Worm (Caenorhabditis elegans): ENCODE measurements around the gene C42D4.3.

C42D4.3 gene

DNA sequence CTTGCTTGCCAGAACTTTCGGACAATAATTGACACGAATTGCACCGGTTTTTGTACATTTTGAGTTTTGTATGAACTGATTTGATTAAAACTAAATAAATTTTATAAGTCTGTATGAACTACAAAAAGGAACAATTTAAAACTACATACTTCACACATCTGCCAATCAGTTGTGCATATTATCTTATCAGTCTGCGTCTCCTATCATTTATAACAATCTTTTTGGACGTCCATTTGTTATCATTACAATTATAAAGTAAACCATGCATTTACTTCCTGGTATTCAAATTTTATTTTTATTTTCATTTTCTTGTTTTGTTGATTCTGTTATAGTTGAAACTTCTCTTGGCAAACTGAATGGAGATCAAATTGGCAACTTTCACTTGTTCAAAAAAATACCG lies 1.3 kb downstream of the C42D4.3 start, which contains the start of gene cest-10:
Gene cest-10 (plus strand): TSS at position 254 of the 400 bp plus-strand sequence.
- no peak for TF ChIP-seq C08G9.2 (tag; optimal IDR thresholded peaks at IDR 0.05)
- TF ChIP-seq ama-1 (optimal IDR thresholded peaks at IDR 0.05): no peak
- TF ChIP-seq ztf-16 (tag; optimal IDR thresholded peaks at IDR 0.05): no peak
- TF ChIP-seq elt-2 (tag; optimal IDR thresholded peaks at IDR 0.05): peak; percentile 71

DNA sequence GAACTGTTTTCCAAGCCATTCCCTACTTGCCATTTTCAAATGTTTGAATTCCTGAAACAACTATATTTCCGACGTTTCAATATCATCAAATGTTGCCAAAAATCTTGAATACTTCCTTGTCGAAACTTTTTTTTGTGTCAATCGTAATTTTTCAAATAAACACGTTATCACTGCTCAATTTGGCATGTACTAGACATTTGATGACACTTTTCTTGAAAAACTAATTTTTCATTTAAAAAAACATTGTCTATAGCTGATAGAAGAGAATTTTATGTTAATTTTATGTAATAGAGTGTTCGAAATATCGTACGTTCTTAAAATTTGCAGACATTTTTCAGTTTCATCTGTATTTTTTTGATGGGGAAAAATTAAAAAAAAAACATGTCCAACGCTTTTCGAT lies 3.8 kb downstream of the C42D4.3 start:
- TF ChIP-seq fax-1 (tag; optimal IDR thresholded peaks at IDR 0.05) (no peak), F13H6.1 (tag; optimal IDR thresholded peaks at IDR 0.05) (no peak), hlh-30 (tag; optimal IDR thresholded peaks at IDR 0.05; ENCODE audit: insufficient read depth) (no peak), fkh-10 (GFP tag; optimal IDR thresholded peaks at IDR 0.05) (no peak), ceh-48 (tag; optimal IDR thresholded peaks at IDR 0.05) (no peak), ets-4 (tag; optimal IDR thresholded peaks at IDR 0.05) (no peak), C08G9.2 (tag; optimal IDR thresholded peaks at IDR 0.05) (no peak), hlh-6 (tag; optimal IDR thresholded peaks at IDR 0.05) (no peak), ttx-3 (tag; optimal IDR thresholded peaks at IDR 0.05) (no peak), elt-4 (tag; optimal IDR thresholded peaks at IDR 0.05) (no peak), ceh-19 (GFP tag; optimal IDR thresholded peaks at IDR 0.05) (no peak), unc-42 (tag; optimal IDR thresholded peaks at IDR 0.05) (no peak), pax-1 (tag; optimal IDR thresholded peaks at IDR 0.05) (no peak), K09A11.1 (tag; optimal IDR thresholded peaks at IDR 0.05; ENCODE audit: insufficient read depth) (no peak), hlh-15 (tag; optimal IDR thresholded peaks at IDR 0.05) (no peak), lim-6 (tag; optimal IDR thresholded peaks at IDR 0.05) (no peak), ceh-34 (tag; optimal IDR thresholded peaks at IDR 0.05) (no peak), nhr-232 (tag; optimal IDR thresholded peaks at IDR 0.05) (no peak), C38D4.7 (GFP tag; optimal IDR thresholded peaks at IDR 0.05) (no peak)

- TF ChIP-seq pha-2 (tag; optimal IDR thresholded peaks at IDR 0.05): no peak
- no peak for TF ChIP-seq hlh-30 (tag; optimal IDR thresholded peaks at IDR 0.05; ENCODE audit: insufficient read depth)
- TF ChIP-seq dve-1 (tag; optimal IDR thresholded peaks at IDR 0.05): no peak
- no peak for TF ChIP-seq unc-86 (tag; optimal IDR thresholded peaks at IDR 0.05)
- no peak for TF ChIP-seq tbx-7 (tag; optimal IDR thresholded peaks at IDR 0.05)
- TF ChIP-seq ceh-6 (GFP tag; optimal IDR thresholded peaks at IDR 0.05): no peak
- no peak for TF ChIP-seq ref-2 (tag; optimal IDR thresholded peaks at IDR 0.05)
- TF ChIP-seq ceh-31 (tag; optimal IDR thresholded peaks at IDR 0.05): no peak
- TF ChIP-seq K09A11.1 (tag; optimal IDR thresholded peaks at IDR 0.05; ENCODE audit: insufficient read depth): no peak
- no peak for TF ChIP-seq nhr-232 (tag; optimal IDR thresholded peaks at IDR 0.05)
Measured at ce11 chrIV:7184597-7184996, 5.6 kb downstream of the C42D4.3 start, which contains the start of gene clec-179. clec-179 (minus strand) TSS chrIV:7184697.

ce11 chrIV:7186756-7187155 lies 7.7 kb downstream of the C42D4.3 start, which contains the start of gene str-249:
str-249 (minus strand) TSS chrIV:7186856.
- no peak for TF ChIP-seq ceh-30 (tag; optimal IDR thresholded peaks at IDR 0.05)
- no peak for TF ChIP-seq hlh-8 (tag; optimal IDR thresholded peaks at IDR 0.05)
- TF ChIP-seq F13H6.1 (tag; optimal IDR thresholded peaks at IDR 0.05): no peak
- TF ChIP-seq pag-3 (tag; optimal IDR thresholded peaks at IDR 0.05; ENCODE audit: borderline replicate concordance): no peak
- no peak for TF ChIP-seq unc-86 (tag; optimal IDR thresholded peaks at IDR 0.05)
- TF ChIP-seq rnt-1 (tag; optimal IDR thresholded peaks at IDR 0.05): no peak
- TF ChIP-seq ceh-2 (tag; optimal IDR thresholded peaks at IDR 0.05): no peak
- no peak for TF ChIP-seq ceh-18 (tag; optimal IDR thresholded peaks at IDR 0.05)

DNA sequence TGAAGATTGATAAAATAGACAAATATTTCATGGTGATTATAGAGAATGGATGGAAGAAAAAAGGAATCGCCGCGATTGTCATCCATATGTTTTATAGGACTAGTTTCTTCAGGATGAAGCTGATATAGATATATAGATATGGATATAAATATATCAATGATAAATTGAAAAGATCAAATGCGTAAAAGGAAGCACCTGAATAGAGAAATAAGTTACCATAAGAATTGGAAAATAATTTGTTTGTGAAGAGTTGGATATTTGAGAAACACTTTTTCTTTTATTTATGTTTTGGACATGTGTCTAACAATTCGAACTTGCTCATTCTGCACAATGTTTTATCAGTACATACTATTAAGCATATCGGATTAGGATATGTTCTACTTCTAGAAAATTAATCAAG lies 9.0 kb downstream of the C42D4.3 start, which contains the start of gene C42D4.13:
Gene C42D4.13 (minus strand): TSS at position 101 of the 400 bp plus-strand sequence.
- TF ChIP-seq npax-4 (tag; optimal IDR thresholded peaks at IDR 0.05) (no peak), pha-2 (tag; optimal IDR thresholded peaks at IDR 0.05) (no peak), hlh-8 (tag; optimal IDR thresholded peaks at IDR 0.05) (no peak), ceh-22 (tag; optimal IDR thresholded peaks at IDR 0.05) (no peak), ceh-6 (GFP tag; optimal IDR thresholded peaks at IDR 0.05) (no peak), tbx-2 (tag; optimal IDR thresholded peaks at IDR 0.05) (no peak), ztf-16 (tag; optimal IDR thresholded peaks at IDR 0.05) (no peak)
